Worm (Caenorhabditis elegans): ENCODE measurements around the gene srw-120.
"Not testable (repeated sequence)": the region's sequence is repeated elsewhere in the genome, so short reads cannot be mapped to it uniquely, and the experiment has no call there.

The srw-120 gene

ce11 chrV:2975285-2975684, 20.7 kb downstream of the srw-120 start, which contains the start of gene srw-123:
Gene srw-123, minus strand, starts transcription at chrV:2975385.
- TF ChIP-seq sup-37 (GFP tag; optimal IDR thresholded peaks at IDR 0.05); sox-4 (tag; optimal IDR thresholded peaks at IDR 0.05); nhr-76 (tag; optimal IDR thresholded peaks at IDR 0.05): not testable (repeated sequence)

ce11 chrV:2971307-2971999, 24.6 kb downstream of the srw-120 start, which contains the start of gene srw-129:
Gene srw-129, plus strand, starts transcription at chrV:2971949.
- TF ChIP-seq pqm-1 (tag; optimal IDR thresholded peaks at IDR 0.05), result no peak
- no peak for TF ChIP-seq zag-1 (tag; optimal IDR thresholded peaks at IDR 0.05)
- TF ChIP-seq mep-1 (tag; optimal IDR thresholded peaks at IDR 0.05), result no peak

ce11 chrV:2964786-2965185, 31.2 kb downstream of the srw-120 start, which contains the start of gene srh-88:
Gene srh-88, minus strand, starts transcription at chrV:2964886.
- TF ChIP-seq unc-98 (GFP tag; IDR thresholded peaks at IDR 0.05), result no peak
- TF ChIP-seq tlp-1 (tag; optimal IDR thresholded peaks at IDR 0.05), result no peak
- TF ChIP-seq fkh-10 (GFP tag; optimal IDR thresholded peaks at IDR 0.05), result no peak
- TF ChIP-seq C16A3.4 (tag; optimal IDR thresholded peaks at IDR 0.05), result no peak
- no peak for TF ChIP-seq jun-1 (tag; optimal IDR thresholded peaks at IDR 0.05)

- TF ChIP-seq egl-27 (tag; optimal IDR thresholded peaks at IDR 0.05), result no peak
- TF ChIP-seq lin-15B (tag; optimal IDR thresholded peaks at IDR 0.05), result no peak
- no peak for TF ChIP-seq rnt-1 (tag; optimal IDR thresholded peaks at IDR 0.05)
- no peak for TF ChIP-seq C34B4.2 (tag; optimal IDR thresholded peaks at IDR 0.05)
- no peak for TF ChIP-seq F16B12.6 (tag; optimal IDR thresholded peaks at IDR 0.05)
- TF ChIP-seq ama-1 (optimal IDR thresholded peaks at IDR 0.05), result no peak
- no peak for TF ChIP-seq zag-1 (tag; optimal IDR thresholded peaks at IDR 0.05)
- no peak for TF ChIP-seq swsn-7 (tag; optimal IDR thresholded peaks at IDR 0.05)
- no peak for TF ChIP-seq ceh-88 (GFP tag; IDR thresholded peaks at IDR 0.05)
- no peak for TF ChIP-seq snu-23 (GFP tag; optimal IDR thresholded peaks at IDR 0.05)
- TF ChIP-seq nhr-84 (tag; optimal IDR thresholded peaks at IDR 0.05), result no peak
- no peak for TF ChIP-seq hlh-17 (GFP tag; optimal IDR thresholded peaks at IDR 0.05; ENCODE audit: borderline replicate concordance)
These were observed 33.0 kb downstream of the srw-120 start, which contains the start of gene srw-138 for ce11 chrV:2962960-2963359. Gene srw-138, minus strand, starts transcription at chrV:2963060.

- no peak for TF ChIP-seq fkh-10 (GFP tag; optimal IDR thresholded peaks at IDR 0.05)
- no peak for TF ChIP-seq efl-1 (optimal IDR thresholded peaks at IDR 0.05)
- peak in 1 of 2 experiments; percentile 5 for TF ChIP-seq efl-1 (GFP tag; optimal IDR thresholded peaks at IDR 0.05 in 1 of 2)
These were observed 35.1 kb downstream of the srw-120 start, which contains the start of gene srw-144 for ce11 chrV:2960894-2961293. Gene srw-144, minus strand, starts transcription at chrV:2960994.

- TF ChIP-seq mef-2 (tag; optimal IDR thresholded peaks at IDR 0.05), result no peak
- TF ChIP-seq ceh-88 (GFP tag; IDR thresholded peaks at IDR 0.05), result no peak
- no peak for TF ChIP-seq dpl-1 (GFP tag; optimal IDR thresholded peaks at IDR 0.05)
- no peak for TF ChIP-seq ceh-63 (GFP tag; optimal IDR thresholded peaks at IDR 0.05)
- no peak for TF ChIP-seq nhr-11 (tag; optimal IDR thresholded peaks at IDR 0.05)
- no peak for TF ChIP-seq xbp-1 (tag; optimal IDR thresholded peaks at IDR 0.05)
- no peak for TF ChIP-seq ceh-82 (tag; optimal IDR thresholded peaks at IDR 0.05)
These were observed 37.8 kb downstream of the srw-120 start, which contains the start of gene srw-142 for ce11 chrV:2958202-2958601. Gene srw-142, minus strand, starts transcription at chrV:2958302.

ce11 chrV:2955342-2955741, 40.7 kb downstream of the srw-120 start, which contains the start of gene srh-248:
Gene srh-248, minus strand, starts transcription at chrV:2955442.
- not testable (repeated sequence) for TF ChIP-seq F16B12.6 (tag; optimal IDR thresholded peaks at IDR 0.05); fkh-4 (tag; optimal IDR thresholded peaks at IDR 0.05; ENCODE audit: borderline replicate concordance); lir-3 (tag; optimal IDR thresholded peaks at IDR 0.05; ENCODE audit: poor library complexity)

Measured in whole organism, L1 larva.